Fruit fly (Drosophila melanogaster) whole organism, embryonic: ENCODE data around the gene CG10413.

Source experiments
- Ada2b ChIP-seq: fragments of 200-800 bp; sonication (Bioruptor generic); IDR thresholded peaks from 2 replicates; pipeline ENCODE4 v1.3.6; 2022; ENCODE audit warnings: missing biosample characterization, missing genetic modification characterization
- BtbVII ChIP-seq: fragments of 200-800 bp; sonication (Bioruptor generic); optimal IDR thresholded peaks from 3 replicates; lab custom pipeline; 2017; ENCODE audit warnings: missing biosample characterization, mild to moderate bottlenecking, missing genetic modification characterization
- C15 ChIP-seq: fragments of 200-800 bp; sonication (Bioruptor generic); IDR thresholded peaks from 3 replicates; pipeline ENCODE4 v1.3.6; 2022; ENCODE audit warnings: missing biosample characterization, missing genetic modification characterization
- CG10209 ChIP-seq: fragments of 200-800 bp; sonication (Bioruptor generic); optimal IDR thresholded peaks from 3 replicates; lab custom pipeline; 2017; ENCODE audit warnings: missing biosample characterization, mild to moderate bottlenecking, missing genetic modification characterization, missing genetic modification reagents
- CG10274 ChIP-seq: fragments of 200-800 bp; sonication (Bioruptor generic); optimal IDR thresholded peaks from 3 replicates; lab custom pipeline; 2017; ENCODE audit warnings: missing biosample characterization, mild to moderate bottlenecking, missing genetic modification characterization
- CG10431 ChIP-seq: fragments of 200-800 bp; sonication (Bioruptor generic); optimal IDR thresholded peaks from 3 replicates; lab custom pipeline; 2018; ENCODE audit warnings: missing biosample characterization, mild to moderate bottlenecking, missing genetic modification characterization
- CG10565 ChIP-seq: fragments of 200-800 bp; sonication (Bioruptor generic); optimal IDR thresholded peaks from 3 replicates; lab custom pipeline; 2016; ENCODE audit warnings: missing biosample characterization, mild to moderate bottlenecking, missing genetic modification characterization
- CG14050 ChIP-seq: fragments of 200-800 bp; sonication (Bioruptor generic); IDR thresholded peaks from 3 replicates; pipeline ENCODE4 v1.3.6; 2022; ENCODE audit warnings: missing biosample characterization, missing genetic modification characterization
- CG17829 ChIP-seq: fragments of 200-800 bp; optimal IDR thresholded peaks from 2 replicates; lab custom pipeline; 2019; ENCODE audit warnings: missing biosample characterization, mild to moderate bottlenecking, missing genetic modification characterization, moderate library complexity
- CG1792 ChIP-seq: fragments of 200-800 bp; sonication (Bioruptor generic); optimal IDR thresholded peaks from 2 replicates; lab custom pipeline; 2016; ENCODE audit warnings: missing biosample characterization, missing genetic modification characterization
- CG1832 ChIP-seq: fragments of 200-800 bp; sonication (Bioruptor generic); optimal IDR thresholded peaks from 2 replicates; lab custom pipeline; 2017; ENCODE audit warnings: missing biosample characterization, mild to moderate bottlenecking, missing genetic modification characterization, inconsistent platforms
- CG2712 ChIP-seq: fragments of 200-800 bp; optimal IDR thresholded peaks from 3 replicates; lab custom pipeline; 2019; ENCODE audit warnings: missing biosample characterization, mild to moderate bottlenecking, missing genetic modification characterization, moderate library complexity
- CG31388 ChIP-seq: fragments of 200-800 bp; sonication (Bioruptor generic); optimal IDR thresholded peaks from 2 replicates; lab custom pipeline; 2016; ENCODE audit warnings: missing biosample characterization, missing genetic modification characterization
- CG3407 ChIP-seq: fragments of 200-800 bp; sonication (Bioruptor generic); optimal IDR thresholded peaks from 2 replicates; lab custom pipeline; 2018; ENCODE audit warnings: missing biosample characterization, mild to moderate bottlenecking, missing genetic modification characterization
- CG4854 ChIP-seq: fragments of 200-800 bp; sonication (Bioruptor generic); optimal IDR thresholded peaks from 2 replicates; lab custom pipeline; 2016; ENCODE audit warnings: missing biosample characterization, missing genetic modification characterization, inconsistent platforms
- CG6175 ChIP-seq: fragments of 200-800 bp; sonication (Bioruptor generic); IDR thresholded peaks from 3 replicates; pipeline ENCODE4 v1.3.6; 2022; ENCODE audit warnings: missing biosample characterization, missing genetic modification characterization
- CG6654 ChIP-seq: fragments of 200-800 bp; sonication (Bioruptor generic); optimal IDR thresholded peaks from 2 replicates; lab custom pipeline; 2017; ENCODE audit warnings: missing biosample characterization, mild to moderate bottlenecking, missing genetic modification characterization
- CG7745 ChIP-seq: fragments of 200-800 bp; sonication (Bioruptor generic); optimal IDR thresholded peaks from 2 replicates; lab custom pipeline; 2018; ENCODE audit warnings: missing biosample characterization, mild to moderate bottlenecking, missing genetic modification characterization, moderate library complexity
- Fer2 ChIP-seq: fragments of 200-800 bp; sonication (Bioruptor generic); optimal IDR thresholded peaks from 2 replicates; lab custom pipeline; 2018; ENCODE audit warnings: missing biosample characterization, mild to moderate bottlenecking, missing genetic modification characterization, moderate library complexity
- Gsc ChIP-seq: fragments of 200-800 bp; sonication (Bioruptor generic); IDR thresholded peaks from 2 replicates; pipeline ENCODE4 v1.3.6; 2022; ENCODE audit warnings: missing biosample characterization, missing genetic modification characterization
- HLHmδ ChIP-seq: fragments of 200-800 bp; sonication (Bioruptor generic); optimal IDR thresholded peaks from 2 replicates; lab custom pipeline; 2018; ENCODE audit warnings: missing biosample characterization, mild to moderate bottlenecking, missing genetic modification characterization, moderate library complexity
- Hsf ChIP-seq: fragments of 200-800 bp; sonication (Bioruptor generic); optimal IDR thresholded peaks from 3 replicates; lab custom pipeline; 2016; ENCODE audit warnings: missing biosample characterization, missing genetic modification characterization
- MBD-R2 ChIP-seq: fragments of 200-800 bp; sonication (Bioruptor generic); IDR thresholded peaks from 2 replicates; pipeline ENCODE4 v1.3.6; 2022; ENCODE audit warnings: missing biosample characterization, missing genetic modification characterization
- Optix ChIP-seq: fragments of 200-800 bp; sonication (Bioruptor generic); IDR thresholded peaks from 3 replicates; pipeline ENCODE4 v1.3.6; 2022; ENCODE audit warnings: missing biosample characterization, missing genetic modification characterization
- Stat92E ChIP-seq, 3 experiments: fragments of >200 bp in 2 of 3; fragments of 200-800 bp in 1 of 3; sonication (Bioruptor generic) in 1 of 3; optimal IDR thresholded peaks; 2 replicates each; lab custom pipeline; 2017 to 2019; ENCODE audit warnings: missing biosample characterization in 3 of 3, missing genetic modification characterization in 3 of 3, mild to moderate bottlenecking in 1 of 3, moderate library complexity in 1 of 3
- bowl ChIP-seq: fragments of 200-800 bp; sonication (Bioruptor generic); IDR thresholded peaks from 2 replicates; pipeline ENCODE4 v1.3.6; 2022; ENCODE audit warnings: missing biosample characterization, missing genetic modification characterization
- chinmo ChIP-seq: fragments of 200-800 bp; sonication (Bioruptor generic); IDR thresholded peaks from 4 replicates; pipeline ENCODE4 v1.3.6; 2022; ENCODE audit warnings: missing biosample characterization, missing genetic modification characterization; ENCODE audit not compliant: partially characterized antibody
- crc ChIP-seq: fragments of 200-800 bp; sonication (Bioruptor generic); optimal IDR thresholded peaks from 2 replicates; lab custom pipeline; 2016; ENCODE audit warnings: missing biosample characterization, missing genetic modification characterization
- da ChIP-seq: fragments of 200-800 bp; sonication (Bioruptor generic); optimal IDR thresholded peaks from 2 replicates; lab custom pipeline; 2016; ENCODE audit warnings: missing biosample characterization, missing genetic modification characterization
- ems ChIP-seq: fragments of 200-800 bp; sonication (Bioruptor generic); optimal IDR thresholded peaks from 3 replicates; lab custom pipeline; 2016; ENCODE audit warnings: missing biosample characterization, missing genetic modification characterization
- grn ChIP-seq: fragments of 200-800 bp; sonication (Bioruptor generic); optimal IDR thresholded peaks from 3 replicates; lab custom pipeline; 2017; ENCODE audit warnings: missing biosample characterization, missing genetic modification characterization
- gsb-n ChIP-seq: fragments of 200-800 bp; sonication (Bioruptor generic); optimal IDR thresholded peaks from 3 replicates; lab custom pipeline; 2018; ENCODE audit warnings: missing biosample characterization, mild to moderate bottlenecking, missing genetic modification characterization
- jing ChIP-seq: fragments of 200-800 bp; sonication (Bioruptor generic); optimal IDR thresholded peaks from 2 replicates; lab custom pipeline; 2018; ENCODE audit warnings: missing biosample characterization, mild to moderate bottlenecking, missing genetic modification characterization
- lbe ChIP-seq: fragments of 200-800 bp; sonication (Bioruptor generic); optimal IDR thresholded peaks from 2 replicates; lab custom pipeline; 2016; ENCODE audit warnings: missing biosample characterization, mild to moderate bottlenecking, missing genetic modification characterization
- lilli ChIP-seq: fragments of 200-800 bp; sonication (Bioruptor generic); optimal IDR thresholded peaks from 3 replicates; lab custom pipeline; 2016; ENCODE audit warnings: missing biosample characterization, missing genetic modification characterization
- peb ChIP-seq: fragments of 200-800 bp; sonication (Bioruptor generic); IDR thresholded peaks from 2 replicates; pipeline ENCODE4 v1.3.6; 2022; ENCODE audit warnings: missing biosample characterization, missing genetic modification characterization
- ro ChIP-seq: fragments of 200-800 bp; sonication (Bioruptor generic); IDR thresholded peaks from 2 replicates; pipeline ENCODE4 v1.3.6; 2022; ENCODE audit warnings: missing biosample characterization, missing genetic modification characterization
- salm ChIP-seq: fragments of 200-800 bp; sonication (Bioruptor generic); optimal IDR thresholded peaks from 2 replicates; lab custom pipeline; 2018; ENCODE audit warnings: missing biosample characterization, mild to moderate bottlenecking, missing genetic modification characterization
- sim ChIP-seq: fragments of 200-800 bp; sonication (Bioruptor generic); IDR thresholded peaks from 2 replicates; pipeline ENCODE4 v1.3.6; 2022; ENCODE audit warnings: missing biosample characterization, missing genetic modification characterization
- tll ChIP-seq, 2 experiments: fragments of 200-800 bp in 1 of 2; fragments of >200 bp in 1 of 2; sonication (Bioruptor generic) in 1 of 2; optimal IDR thresholded peaks; 2 replicates each; lab custom pipeline; 2017 to 2019; ENCODE audit warnings: missing biosample characterization in 2 of 2, missing genetic modification characterization in 2 of 2, mild to moderate bottlenecking in 1 of 2, moderate library complexity in 1 of 2
- tna ChIP-seq: fragments of 200-800 bp; sonication (Bioruptor generic); IDR thresholded peaks from 2 replicates; pipeline ENCODE4 v1.3.6; 2022; ENCODE audit warnings: missing biosample characterization, missing genetic modification characterization; ENCODE audit not compliant: partially characterized antibody
- unpg ChIP-seq: fragments of 200-800 bp; sonication (Bioruptor generic); optimal IDR thresholded peaks from 3 replicates; lab custom pipeline; 2018; ENCODE audit warnings: missing biosample characterization, mild to moderate bottlenecking, missing genetic modification characterization, moderate library complexity

CG10413 gene

DNA sequence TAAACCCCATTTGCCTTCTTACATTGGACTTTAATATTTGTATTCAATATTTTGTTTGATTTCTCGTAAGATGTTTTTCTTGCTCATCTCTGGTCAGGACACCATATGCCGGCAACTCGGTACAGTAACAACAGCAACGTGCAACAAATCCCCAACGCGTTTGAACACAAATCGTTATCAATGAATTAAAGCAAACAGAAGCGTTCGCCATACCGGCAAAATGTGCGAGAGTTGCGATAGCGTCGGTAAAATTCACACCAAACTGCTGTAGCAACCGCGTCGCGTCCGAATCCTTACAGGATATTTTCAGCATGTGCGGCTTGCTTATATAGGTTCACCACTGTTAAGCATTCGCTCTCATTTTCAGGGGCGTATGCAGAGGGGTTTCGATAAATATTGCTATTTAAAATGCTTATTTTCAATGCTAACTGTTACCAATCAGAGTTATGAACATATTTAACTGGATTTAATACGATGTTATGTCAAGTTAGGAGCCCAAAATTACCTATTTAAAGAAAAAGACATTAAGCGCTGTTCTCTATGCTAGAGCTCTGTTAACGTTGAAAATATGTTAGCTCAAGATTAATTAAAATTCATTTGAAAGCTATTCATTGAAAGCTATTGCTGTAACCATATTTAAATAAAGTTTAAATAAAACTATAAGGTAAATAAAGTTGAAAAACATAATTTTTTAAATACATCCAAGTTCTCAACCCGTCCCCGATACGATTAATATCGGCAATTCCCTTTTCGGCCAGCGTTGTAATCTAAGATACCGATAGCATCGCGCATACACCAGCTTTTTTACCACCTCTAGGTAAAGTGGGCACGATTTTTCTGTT is 14.7 kb downstream of the CG10413 start, which contains the start of the genes Pde11 and CG15160 (continued):
- TF ChIP-seq grn (no peak), crc (GFP tag; lab: Kevin White, UChicago) (no peak), lilli (peak; percentile 45), CG4854 (GFP tag; lab: Kevin White, UChicago) (no peak), peb (GFP tag; lab: Robert Waterston, UW) (no peak), tna (peak; percentile 98), CG6654 (no peak), CG6175 (GFP tag; lab: Robert Waterston, UW) (no peak), MBD-R2 (GFP tag; lab: Robert Waterston, UW) (peak; percentile 86), lbe (GFP tag; lab: Kevin White, UChicago) (peak; percentile 60), chinmo (GFP tag; lab: Robert Waterston, UW) (peak; percentile 99), C15 (GFP tag; lab: Robert Waterston, UW) (0 out of 3 replicates have a peak, but pooled peaks have one; percentile 7), CG3407 (no peak), CG17829 (tag; lab: Kevin White, UChicago) (peak; percentile 54), unpg (no peak), Optix (no peak), tll (GFP tag; optimal IDR thresholded peaks at IDR 0.05; lab: Kevin White, UChicago) (peak in 1 of 2 experiments; percentile 73), Fer2 (no peak), CG31388 (GFP tag; lab: Kevin White, UChicago) (no peak), CG10565 (GFP tag; lab: Kevin White, UChicago) (no peak), CG10209 (no peak), CG7745 (tag; lab: Kevin White, UChicago) (no peak), bowl (GFP tag; lab: Robert Waterston, UW) (no peak), Stat92E (GFP tag; optimal IDR thresholded peaks at IDR 0.05; lab: Kevin White, UChicago) (peak in 1 of 3 experiments; percentile 28), BtbVII (GFP tag; lab: Kevin White, UChicago) (no peak), Hsf (GFP tag; lab: Kevin White, UChicago) (peak; percentile 33), HLHmδ (GFP tag; lab: Kevin White, UChicago) (no peak), gsb-n (no peak), sim (GFP tag; lab: Robert Waterston, UW) (no peak), Gsc (no peak), CG10274 (GFP tag; lab: Kevin White, UChicago) (no peak), CG10431 (no peak), CG2712 (tag; lab: Kevin White, UChicago) (no peak), CG1792 (GFP tag; lab: Kevin White, UChicago) (no peak), jing (GFP tag; lab: Kevin White, UChicago) (no peak), ro (GFP tag; lab: Robert Waterston, UW) (no peak), CG1832 (no peak), salm (tag; lab: Kevin White, UChicago) (no peak), da (GFP tag; lab: Kevin White, UChicago) (no peak), ems (GFP tag; lab: Kevin White, UChicago) (peak; percentile 19), CG14050 (no peak), Ada2b (GFP tag; lab: Robert Waterston, UW) (no peak)
